Worm (Caenorhabditis elegans) whole organism, mixed stage, embryonic: ENCODE data around the gene Y55F3AM.11.
"Not testable (repeated sequence)": the region's sequence is repeated elsewhere in the genome, so short reads cannot be mapped to it uniquely, and the experiment has no call there.

Experiments
- blmp-1 ChIP-seq: fragments of 150-350 bp; optimal IDR thresholded peaks from 2 replicates; lab custom pipeline; 2014; ENCODE audit warnings: missing biosample characterization, missing genetic modification characterization
- ceh-39 ChIP-seq: fragments of 150-350 bp; optimal IDR thresholded peaks from 2 replicates; lab custom pipeline; 2014; ENCODE audit warnings: missing biosample characterization, missing genetic modification characterization
- ceh-43 ChIP-seq: fragments of 200-800 bp; sonication (Bioruptor generic); optimal IDR thresholded peaks from 2 replicates; lab custom pipeline; 2018; ENCODE audit warnings: mild to moderate bottlenecking, missing genetic modification characterization, moderate library complexity, missing compliant biosample characterization
- ceh-83 ChIP-seq: fragments of 200-800 bp; sonication (Bioruptor generic); optimal IDR thresholded peaks from 2 replicates; lab custom pipeline; 2018; ENCODE audit warnings: mild to moderate bottlenecking, missing genetic modification characterization, missing compliant biosample characterization
- ces-1 ChIP-seq: fragments of 150-350 bp; optimal IDR thresholded peaks from 2 replicates; lab custom pipeline; 2014; ENCODE audit warnings: missing biosample characterization, missing genetic modification reagents, missing genetic modification characterization
- drap-1 ChIP-seq: fragments of 200-800 bp; sonication (Bioruptor generic); optimal IDR thresholded peaks from 3 replicates; lab custom pipeline; 2018; ENCODE audit warnings: mild to moderate bottlenecking, missing genetic modification characterization, missing compliant biosample characterization
- elt-1 ChIP-seq: sonication (generic microtip); optimal IDR thresholded peaks from 2 replicates; lab custom pipeline; 2017; ENCODE audit warnings: missing genetic modification characterization, mild to moderate bottlenecking, missing compliant biosample characterization, antibody characterized with exemption, moderate library complexity, borderline replicate concordance; ENCODE audit not compliant: insufficient read depth
- elt-3 ChIP-seq: fragments of 150-350 bp; optimal IDR thresholded peaks from 2 replicates; lab custom pipeline; 2014; ENCODE audit warnings: missing biosample characterization, missing genetic modification characterization
- flh-1 ChIP-seq: fragments of 200-800 bp; sonication (Bioruptor generic); optimal IDR thresholded peaks from 2 replicates; lab custom pipeline; 2018; ENCODE audit warnings: mild to moderate bottlenecking, missing genetic modification characterization, moderate library complexity, missing compliant biosample characterization
- ham-2 ChIP-seq: fragments of 200-800 bp; sonication (Bioruptor generic); optimal IDR thresholded peaks from 2 replicates; lab custom pipeline; 2018; ENCODE audit warnings: mild to moderate bottlenecking, missing genetic modification characterization, missing compliant biosample characterization
- hlh-1 ChIP-seq: fragments of 150-350 bp; optimal IDR thresholded peaks from 2 replicates; lab custom pipeline; 2014; ENCODE audit warnings: missing biosample characterization, missing genetic modification reagents, missing genetic modification characterization
- lin-13 ChIP-seq: fragments of 150-350 bp; optimal IDR thresholded peaks from 2 replicates; lab custom pipeline; 2014; ENCODE audit warnings: missing biosample characterization, missing genetic modification characterization
- lin-32 ChIP-seq: fragments of 200-800 bp; sonication (Bioruptor generic); optimal IDR thresholded peaks from 2 replicates; lab custom pipeline; 2018; ENCODE audit warnings: mild to moderate bottlenecking, missing genetic modification characterization, missing compliant biosample characterization
- lsy-2 ChIP-seq: fragments of 150-350 bp; optimal IDR thresholded peaks from 2 replicates; lab custom pipeline; 2014; ENCODE audit warnings: missing biosample characterization, missing genetic modification characterization
- mab-5 ChIP-seq: fragments of 150-350 bp; optimal IDR thresholded peaks from 2 replicates; lab custom pipeline; 2014; ENCODE audit warnings: missing biosample characterization, missing genetic modification characterization
- mep-1 ChIP-seq: fragments of 150-350 bp; optimal IDR thresholded peaks from 2 replicates; lab custom pipeline; 2017; ENCODE audit warnings: missing biosample characterization, missing genetic modification reagents, missing genetic modification characterization, inconsistent platforms
- mls-2 ChIP-seq: sonication (generic microtip); optimal IDR thresholded peaks from 2 replicates; lab custom pipeline; 2016; ENCODE audit warnings: mild to moderate bottlenecking, missing genetic modification characterization, moderate library complexity, missing compliant biosample characterization
- nhr-12 ChIP-seq: fragments of 150-350 bp; optimal IDR thresholded peaks from 2 replicates; lab custom pipeline; 2014; ENCODE audit warnings: missing biosample characterization, missing genetic modification characterization
- nhr-2 ChIP-seq: fragments of 150-350 bp; optimal IDR thresholded peaks from 2 replicates; lab custom pipeline; 2014; ENCODE audit warnings: missing biosample characterization, missing genetic modification characterization
- nhr-237 ChIP-seq: fragments of 150-350 bp; optimal IDR thresholded peaks from 2 replicates; lab custom pipeline; 2014; ENCODE audit warnings: missing biosample characterization, missing genetic modification characterization
- nhr-28 ChIP-seq: fragments of 150-350 bp; optimal IDR thresholded peaks from 2 replicates; lab custom pipeline; 2014; ENCODE audit warnings: missing biosample characterization, missing genetic modification characterization
- sem-2 ChIP-seq: fragments of 200-800 bp; sonication (Bioruptor generic); optimal IDR thresholded peaks from 2 replicates; lab custom pipeline; 2018; ENCODE audit warnings: mild to moderate bottlenecking, missing genetic modification characterization, missing compliant biosample characterization
- unc-120 ChIP-seq: sonication (generic microtip); optimal IDR thresholded peaks from 2 replicates; lab custom pipeline; 2017; ENCODE audit warnings: missing genetic modification characterization, missing compliant biosample characterization; ENCODE audit not compliant: poor library complexity, severe bottlenecking
- unc-62 ChIP-seq: fragments of 150-350 bp; optimal IDR thresholded peaks from 2 replicates; lab custom pipeline; 2014; ENCODE audit warnings: missing biosample characterization, missing genetic modification reagents, missing genetic modification characterization
- zip-8 ChIP-seq: fragments of 150-350 bp; optimal IDR thresholded peaks from 2 replicates; lab custom pipeline; 2014; ENCODE audit warnings: missing biosample characterization, missing genetic modification characterization
- ztf-11 ChIP-seq: fragments of 150-350 bp; optimal IDR thresholded peaks from 2 replicates; lab custom pipeline; 2014; ENCODE audit warnings: missing biosample characterization, missing genetic modification characterization

Gene Y55F3AM.11

DNA sequence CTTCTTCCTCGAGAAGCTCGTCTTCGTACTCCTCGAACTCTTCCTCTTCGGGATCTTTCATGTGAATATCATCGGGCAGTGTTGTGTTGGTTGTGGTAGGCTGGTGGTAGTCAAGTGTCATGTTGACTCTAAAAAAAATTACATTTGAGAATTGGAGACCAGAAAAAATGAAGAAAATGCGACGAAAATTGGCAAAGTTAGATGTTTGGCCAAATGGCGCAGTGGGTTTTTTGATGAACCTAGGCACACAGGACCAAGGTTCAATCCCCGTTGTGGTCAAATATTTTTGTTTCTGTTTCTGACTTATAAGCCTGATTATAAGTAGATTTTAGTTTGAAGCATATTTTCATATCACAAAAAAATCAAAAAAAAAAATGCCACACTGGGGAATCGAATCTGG, 18.9 kb upstream of the Y55F3AM.11 start:
- TF ChIP-seq ceh-83 (GFP tag; lab: Kevin White, UChicago) (no peak), elt-1 (tag; lab: Kevin White, UChicago) (no peak)

DNA sequence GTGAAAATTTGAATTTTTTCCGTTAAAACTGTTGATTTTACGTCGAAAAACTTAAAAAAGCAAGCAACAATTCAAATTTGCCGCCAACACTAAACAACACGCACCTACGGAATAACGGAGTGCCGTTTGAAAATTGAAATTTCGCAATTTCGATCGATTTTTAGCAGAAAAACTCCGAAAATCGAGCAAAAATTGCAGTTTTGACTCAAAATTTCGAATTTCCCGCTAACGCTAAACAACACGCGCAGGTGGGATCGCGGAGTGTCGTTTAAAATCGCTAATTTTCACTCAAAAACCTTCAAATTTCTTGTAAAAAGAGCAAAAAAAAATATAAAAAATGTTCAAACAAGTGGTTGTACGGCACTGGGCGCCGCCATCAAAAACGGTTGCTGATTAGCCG, 14.3 kb upstream of the Y55F3AM.11 start:
- TF ChIP-seq elt-1 (tag; lab: Kevin White, UChicago) (no peak), mep-1 (no peak), ceh-39 (tag; lab: Kevin White, UChicago) (no peak), lsy-2 (tag; lab: Kevin White, UChicago) (no peak), ham-2 (no peak), nhr-2 (tag; lab: Kevin White, UChicago) (no peak)
- TF ChIP-seq, all 35 proteins: peak for 0

DNA sequence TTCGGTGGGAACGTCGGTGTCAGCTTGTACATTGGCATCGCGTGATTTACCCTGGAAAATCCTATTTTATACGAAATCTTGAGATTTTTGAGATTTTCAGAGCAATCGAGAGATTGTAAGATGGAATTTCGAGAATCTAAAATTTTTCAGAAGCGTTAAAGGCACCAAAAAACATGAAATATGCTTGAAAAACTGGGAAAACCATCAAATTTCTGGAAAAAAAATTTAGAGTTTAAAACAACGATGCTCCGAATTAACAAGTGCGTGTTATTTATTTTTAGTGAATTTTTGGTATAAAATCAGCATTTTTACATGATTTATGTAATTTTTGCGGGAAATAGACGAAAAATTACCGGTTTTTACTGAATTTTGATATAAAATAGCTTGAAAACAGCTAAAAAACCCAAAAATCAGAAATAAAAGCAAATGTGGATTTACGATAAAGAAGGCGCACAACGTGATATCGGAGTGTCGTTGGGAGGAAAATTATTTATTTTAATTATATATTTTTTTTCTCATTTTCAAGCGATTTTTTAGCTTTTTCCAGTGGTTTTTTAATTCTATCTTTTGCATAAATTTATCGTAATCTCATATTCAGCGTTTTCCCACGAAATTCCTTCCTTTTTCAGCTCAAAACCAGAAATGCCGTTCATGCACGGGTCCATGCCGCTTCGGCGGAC, 12.2 kb upstream of the Y55F3AM.11 start, which contains the start of the genes Y55F3AM.13 and mrps-25:
TSS of gene Y55F3AM.13 (minus strand) at position 51 of the 680 bp plus-strand sequence.
TSS of gene mrps-25 (plus strand) at position 630 of the 680 bp plus-strand sequence.
- no peak for TF ChIP-seq sem-2 (GFP tag; lab: Kevin White, UChicago)
- TF ChIP-seq mab-5 (tag; lab: Kevin White, UChicago) = no peak
- TF ChIP-seq nhr-12 (tag; lab: Kevin White, UChicago) = no peak
- no peak for TF ChIP-seq hlh-1 (tag; lab: Kevin White, UChicago)
- TF ChIP-seq drap-1 (GFP tag; lab: Kevin White, UChicago) = no peak
- peak; percentile 8 for TF ChIP-seq lsy-2 (tag; lab: Kevin White, UChicago)
- no peak for TF ChIP-seq lin-32 (GFP tag; lab: Kevin White, UChicago)
- TF ChIP-seq unc-120 (tag; lab: Kevin White, UChicago) = no peak
- TF ChIP-seq ceh-43 = no peak
- TF ChIP-seq nhr-237 = peak; percentile 28
- no peak for TF ChIP-seq flh-1 (GFP tag; lab: Kevin White, UChicago)
- TF ChIP-seq mep-1 = no peak
- no peak for TF ChIP-seq ceh-39 (tag; lab: Kevin White, UChicago)
- no peak for TF ChIP-seq lin-13 (tag; lab: Kevin White, UChicago)
- TF ChIP-seq ces-1 = peak; percentile 73

DNA sequence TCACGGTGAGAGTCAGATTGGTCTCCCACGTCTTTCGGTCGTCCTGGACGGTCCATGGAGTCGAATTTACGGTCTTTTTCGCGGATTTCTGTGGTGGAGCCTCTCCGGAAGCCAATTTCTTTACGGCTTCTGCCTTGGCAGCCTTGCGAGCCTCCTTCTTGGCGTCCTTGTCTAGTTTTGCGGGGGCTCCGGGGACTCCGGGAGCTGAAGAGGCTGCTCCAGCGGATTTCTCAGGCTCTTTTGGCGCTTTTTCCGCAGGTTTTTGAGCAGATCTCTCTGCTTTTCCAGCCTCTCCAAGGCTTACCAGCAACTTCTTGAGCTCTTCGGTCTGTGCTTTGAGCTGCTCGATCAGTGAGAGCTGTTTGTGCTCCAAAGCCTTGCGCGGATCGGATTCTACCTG, 11.5 kb upstream of the Y55F3AM.11 start:
- TF ChIP-seq ham-2 (no peak), hlh-1 (tag; lab: Kevin White, UChicago) (no peak), ztf-11 (tag; lab: Kevin White, UChicago) (no peak), elt-3 (tag; lab: Kevin White, UChicago) (no peak)

DNA sequence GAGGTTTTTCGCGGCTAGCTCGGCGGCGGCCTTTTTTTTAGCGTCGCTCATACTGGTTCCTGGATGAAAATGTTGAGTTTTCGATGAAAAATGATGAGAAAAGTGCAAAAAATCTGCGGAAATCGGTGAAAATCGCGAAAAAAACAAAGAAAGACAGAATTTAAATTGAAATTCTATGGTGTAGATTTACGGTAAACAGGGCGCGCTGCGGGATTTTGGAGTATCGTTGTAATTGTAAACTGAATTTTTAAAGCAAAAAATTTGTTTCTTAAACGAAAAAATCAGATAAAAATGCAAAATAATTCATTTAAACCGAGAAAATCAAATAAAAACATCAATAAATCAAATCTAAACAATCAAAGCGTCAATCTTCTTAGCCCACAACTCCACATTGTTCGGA, 10.5 kb upstream of the Y55F3AM.11 start, which contains the start of gene dcap-1:
TSS of gene dcap-1 (minus strand) at position 59 of the 400 bp plus-strand sequence.
- TF ChIP-seq ces-1 (peak; percentile 42), ceh-83 (GFP tag; lab: Kevin White, UChicago) (no peak)

DNA sequence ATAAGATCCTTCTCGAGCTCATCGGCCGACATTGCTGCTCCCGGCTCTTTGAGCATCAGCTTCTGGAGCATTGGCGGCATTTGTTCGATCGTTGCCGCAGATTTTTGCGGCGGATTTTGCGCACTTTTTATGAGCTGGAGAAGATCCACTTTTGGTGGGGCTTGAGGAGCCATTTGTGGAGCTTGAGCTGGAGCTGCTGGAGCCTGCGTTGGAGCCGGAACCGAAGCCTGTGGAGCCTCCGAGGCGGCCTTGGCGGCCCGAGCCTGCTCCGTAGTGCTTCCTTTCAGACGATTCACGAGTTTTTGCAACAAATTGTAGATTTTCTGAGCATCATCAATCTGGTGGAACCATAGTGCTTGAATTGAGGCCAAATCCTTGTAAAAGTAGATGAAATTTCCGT, 9.8 kb upstream of the Y55F3AM.11 start:
- TF ChIP-seq sem-2 (GFP tag; lab: Kevin White, UChicago) (no peak), mab-5 (tag; lab: Kevin White, UChicago) (no peak)
- TF ChIP-seq, all 35 proteins: peak for 0

DNA sequence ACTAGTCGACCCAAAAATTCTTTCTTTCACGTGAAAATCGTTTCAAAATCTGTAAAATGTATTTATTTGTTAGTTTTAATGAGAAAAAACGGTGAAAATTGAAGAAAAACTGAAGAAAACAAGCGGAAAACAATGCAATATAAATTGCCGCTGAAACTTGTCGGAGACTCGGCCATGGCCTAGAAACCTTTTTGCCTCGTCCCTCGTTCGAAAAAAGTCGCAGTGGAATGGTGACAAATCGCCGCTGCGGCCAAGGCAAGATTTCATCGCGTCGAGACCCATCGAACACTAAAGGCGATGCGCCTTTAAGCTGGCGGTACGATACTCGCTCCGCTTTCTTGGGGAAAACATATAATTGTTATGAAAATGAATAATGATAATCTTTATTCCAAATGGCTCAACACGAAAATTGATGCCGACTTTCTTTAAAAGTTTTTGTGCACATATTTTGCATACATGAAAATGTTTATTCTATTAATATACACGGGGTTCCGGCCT, 7.5 kb upstream of the Y55F3AM.11 start, which contains the start of gene Y55F3AM.21:
TSS of gene Y55F3AM.21 (minus strand) at position 51 of the 498 bp plus-strand sequence.
- not testable (repeated sequence) for TF ChIP-seq drap-1 (GFP tag; lab: Kevin White, UChicago); hlh-1 (tag; lab: Kevin White, UChicago); nhr-2 (tag; lab: Kevin White, UChicago)

DNA sequence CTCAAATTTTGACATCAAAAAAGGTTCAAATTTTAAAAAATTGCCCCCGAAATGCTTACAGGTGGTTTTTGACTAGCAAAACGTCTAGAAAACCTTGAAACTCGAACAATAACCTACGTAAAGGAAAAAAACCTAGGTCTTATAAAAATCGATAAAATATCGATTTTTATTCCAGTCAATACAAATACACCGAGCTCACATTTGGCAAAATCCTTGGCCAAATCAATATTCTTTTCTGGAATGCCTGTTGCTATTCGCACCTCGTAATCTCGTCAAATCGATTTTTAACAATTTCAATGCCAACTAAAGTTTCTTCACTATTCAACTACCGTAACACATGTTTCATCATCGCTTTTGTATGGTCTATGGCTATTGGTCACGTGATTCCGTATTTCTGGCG, 2.8 kb upstream of the Y55F3AM.11 start:
- TF ChIP-seq ceh-39 (tag; lab: Kevin White, UChicago) (no peak), mls-2 (no peak), drap-1 (GFP tag; lab: Kevin White, UChicago) (no peak), zip-8 (tag; lab: Kevin White, UChicago) (no peak), unc-62 (GFP tag; lab: Kevin White, UChicago) (no peak), ces-1 (no peak), nhr-28 (tag; lab: Kevin White, UChicago) (no peak), blmp-1 (no peak), ceh-83 (GFP tag; lab: Kevin White, UChicago) (no peak), unc-120 (tag; lab: Kevin White, UChicago) (no peak), ceh-43 (no peak), ham-2 (no peak)
